Fruit fly (Drosophila melanogaster): Measurements from ENCODE around the gene dpr19.
A peak's percentile ranks its signal among the peaks of the same experiment; 100 is the strongest.

Gene dpr19

DNA sequence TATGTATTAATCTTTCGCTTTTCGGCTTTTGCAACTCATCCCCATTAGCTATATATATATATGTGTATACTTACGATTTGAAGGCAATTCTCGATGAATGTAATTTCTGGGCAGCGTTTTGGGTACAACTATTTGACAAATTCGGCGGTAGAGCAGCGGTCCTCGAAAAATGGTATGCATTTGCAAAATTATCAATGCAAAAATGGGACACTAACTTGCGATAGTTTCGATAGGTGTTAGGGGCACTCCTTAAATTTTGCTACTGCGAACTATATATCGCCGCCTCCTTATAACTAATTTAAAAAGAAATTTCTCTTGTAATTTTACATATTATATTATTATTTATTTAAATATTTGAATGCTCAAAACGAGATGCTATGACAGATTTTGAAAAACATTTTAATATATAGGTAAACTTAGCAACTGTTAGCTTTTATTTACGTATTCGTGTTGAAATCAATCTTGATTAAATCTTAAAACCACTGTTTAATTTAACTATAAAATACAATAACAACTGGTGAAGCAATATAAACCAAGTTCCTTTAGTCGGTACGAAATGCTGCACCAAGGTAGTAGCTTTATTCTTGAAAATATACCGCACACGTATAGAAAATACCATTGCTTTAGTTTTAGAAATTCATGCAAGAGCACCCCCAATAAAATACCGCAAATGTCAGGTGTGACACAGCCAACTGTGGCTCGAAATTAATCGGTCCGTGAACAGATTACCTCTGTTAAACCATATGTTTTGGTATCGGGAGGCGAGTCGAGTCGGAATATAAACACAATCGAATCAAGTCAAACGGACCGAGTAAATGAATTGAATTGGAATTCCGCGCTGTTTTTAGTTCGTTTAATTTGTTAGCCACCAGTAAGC lies 37.5 kb downstream of the dpr19 start, which contains the start of the genes CG5355 and Klp31E (continued):
- TF ChIP-seq Med (GFP tag) (peak; percentile 84), Hand (GFP tag; optimal IDR thresholded peaks at IDR 0.05) (no peak), slp2 (GFP tag; optimal IDR thresholded peaks at IDR 0.05) (peak; percentile 37), HLHmδ (GFP tag; optimal IDR thresholded peaks at IDR 0.05) (no peak), grau (tag; optimal IDR thresholded peaks at IDR 0.05) (peak; percentile 79), Awh (GFP tag; IDR thresholded peaks at IDR 0.05) (no peak), phol (tag; optimal IDR thresholded peaks at IDR 0.05) (peak; percentile 83), emc (GFP tag; optimal IDR thresholded peaks at IDR 0.05) (no peak), Ptx1 (GFP tag; IDR thresholded peaks at IDR 0.05) (peak; percentile 71), CG2889 (GFP tag; IDR thresholded peaks at IDR 0.05) (no peak), cg (GFP tag; optimal IDR thresholded peaks at IDR 0.05) (no peak), Lpt (GFP tag; optimal IDR thresholded peaks at IDR 0.05) (no peak), CG31441 (GFP tag; IDR thresholded peaks at IDR 0.05) (no peak), maf-S (GFP tag; optimal IDR thresholded peaks at IDR 0.05) (peak; percentile 56), Poxn (GFP tag; IDR thresholded peaks at IDR 0.05) (no peak), CG14050 (GFP tag; IDR thresholded peaks at IDR 0.05) (no peak), ro (GFP tag; IDR thresholded peaks at IDR 0.05) (no peak), CG10274 (GFP tag; optimal IDR thresholded peaks at IDR 0.05) (peak; percentile 1), cato (GFP tag; optimal IDR thresholded peaks at IDR 0.05; ENCODE audit: borderline replicate concordance) (peak; percentile 49), trem (tag; optimal IDR thresholded peaks at IDR 0.05) (peak; percentile 39), Gug (GFP tag; IDR thresholded peaks at IDR 0.05) (no peak), wdn (GFP tag; IDR thresholded peaks at IDR 0.05) (no peak), hb (GFP tag; IDR thresholded peaks at IDR 0.05; ENCODE audit: partially characterized antibody) (no peak), HHEX (GFP tag; optimal IDR thresholded peaks at IDR 0.05) (peak; percentile 54), CG18764 (GFP tag; optimal IDR thresholded peaks at IDR 0.05) (no peak), CG1832 (GFP tag; optimal IDR thresholded peaks at IDR 0.05) (no peak), bab2 (GFP tag; optimal IDR thresholded peaks at IDR 0.05) (peak; percentile 56), hth (optimal IDR thresholded peaks at IDR 0.05) (no peak), CG13775 (GFP tag; optimal IDR thresholded peaks at IDR 0.05) (peak; percentile 81), Usf (GFP tag; optimal IDR thresholded peaks at IDR 0.05) (peak; percentile 71), CG11093 (GFP tag; IDR thresholded peaks at IDR 0.05) (no peak), CG13424 (tag; optimal IDR thresholded peaks at IDR 0.05) (peak; percentile 81), CG8281 (tag; optimal IDR thresholded peaks at IDR 0.05) (no peak), CG14014 (GFP tag; IDR thresholded peaks at IDR 0.05) (no peak), lola (GFP tag; optimal IDR thresholded peaks at IDR 0.05) (peak in 1 of 3 experiments; percentile 82), Drgx (GFP tag; IDR thresholded peaks at IDR 0.05) (peak; percentile 37), sc (optimal IDR thresholded peaks at IDR 0.05) (no peak), sc (GFP tag; optimal IDR thresholded peaks at IDR 0.05) (peak; percentile 67), CG7987 (GFP tag; optimal IDR thresholded peaks at IDR 0.05) (no peak), bbx (GFP tag; IDR thresholded peaks at IDR 0.05; ENCODE audit: partially characterized antibody) (peak; percentile 76), CG2116 (GFP tag; optimal IDR thresholded peaks at IDR 0.05) (peak; percentile 81), Chrac-16 (GFP tag; optimal IDR thresholded peaks at IDR 0.05) (peak; percentile 66), ara (GFP tag; IDR thresholded peaks at IDR 0.05) (peak; percentile 72), CG14710 (tag; optimal IDR thresholded peaks at IDR 0.05) (peak; percentile 83), CG15269 (tag; optimal IDR thresholded peaks at IDR 0.05) (peak; percentile 79), CG6689 (GFP tag; IDR thresholded peaks at IDR 0.05) (peak; percentile 71), Hr39 (optimal IDR thresholded peaks at IDR 0.05) (no peak), CG3726 (GFP tag; IDR thresholded peaks at IDR 0.05) (no peak), CG42726 (GFP tag; IDR thresholded peaks at IDR 0.05; ENCODE audit: partially characterized antibody) (no peak), trh (GFP tag; optimal IDR thresholded peaks at IDR 0.05) (peak; percentile 13)
